Worm (Caenorhabditis elegans): ENCODE results near the gene F44G4.7.

DNA sequence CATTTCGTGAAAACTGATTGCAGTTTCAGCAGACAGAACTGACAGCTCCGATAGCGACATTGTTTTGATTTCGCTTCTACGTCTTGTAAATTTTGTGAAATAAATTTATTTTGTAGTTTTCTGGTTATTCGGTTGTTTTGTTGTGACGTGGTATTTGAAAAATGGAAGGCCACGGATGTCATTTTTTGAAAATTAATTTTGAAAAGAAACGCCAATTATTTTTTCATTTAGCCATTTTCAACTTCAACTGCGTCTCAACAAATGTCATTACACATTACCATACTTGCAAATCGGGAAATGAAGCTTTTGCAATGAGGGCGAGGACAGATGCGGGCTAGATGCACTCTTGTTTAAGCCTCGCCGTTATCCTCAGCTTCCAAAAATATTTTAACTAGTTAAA lies 17.0 kb downstream of the F44G4.7 start, which contains the start of gene C18E9.8:
- TF ChIP-seq ztf-11 (tag; optimal IDR thresholded peaks at IDR 0.05) (no peak), nhr-28 (tag; optimal IDR thresholded peaks at IDR 0.05) (no peak), snpc-4 (tag; optimal IDR thresholded peaks at IDR 0.05) (no peak), tbx-2 (tag; optimal IDR thresholded peaks at IDR 0.05) (no peak)

All from whole organism, L1 larva.